Worm (Caenorhabditis elegans) whole organism, mixed stage, embryonic: ENCODE measurements around the gene rme-6.
A peak's percentile ranks its signal among the peaks of the same experiment; 100 is the strongest.

Experiments
- M03D4.4 ChIP-seq: sonication (generic microtip); optimal IDR thresholded peaks from 2 replicates; lab custom pipeline; 2017; ENCODE audit warnings: mild to moderate bottlenecking, missing genetic modification characterization, missing compliant biosample characterization
- bed-3 ChIP-seq: fragments of 200-800 bp; sonication (Bioruptor generic); optimal IDR thresholded peaks from 3 replicates; lab custom pipeline; 2018; ENCODE audit warnings: mild to moderate bottlenecking, missing genetic modification characterization, moderate library complexity, missing compliant biosample characterization
- blmp-1 ChIP-seq: fragments of 150-350 bp; optimal IDR thresholded peaks from 2 replicates; lab custom pipeline; 2014; ENCODE audit warnings: missing biosample characterization, missing genetic modification characterization
- ceh-39 ChIP-seq: fragments of 150-350 bp; optimal IDR thresholded peaks from 2 replicates; lab custom pipeline; 2014; ENCODE audit warnings: missing biosample characterization, missing genetic modification characterization
- ceh-83 ChIP-seq: fragments of 200-800 bp; sonication (Bioruptor generic); optimal IDR thresholded peaks from 2 replicates; lab custom pipeline; 2018; ENCODE audit warnings: mild to moderate bottlenecking, missing genetic modification characterization, missing compliant biosample characterization
- ces-1 ChIP-seq: fragments of 150-350 bp; optimal IDR thresholded peaks from 2 replicates; lab custom pipeline; 2014; ENCODE audit warnings: missing biosample characterization, missing genetic modification reagents, missing genetic modification characterization
- cnd-1 ChIP-seq: fragments of 200-800 bp; sonication (Bioruptor generic); optimal IDR thresholded peaks from 2 replicates; lab custom pipeline; 2018; ENCODE audit warnings: mild to moderate bottlenecking, missing genetic modification characterization, missing compliant biosample characterization
- drap-1 ChIP-seq: fragments of 200-800 bp; sonication (Bioruptor generic); optimal IDR thresholded peaks from 3 replicates; lab custom pipeline; 2018; ENCODE audit warnings: mild to moderate bottlenecking, missing genetic modification characterization, missing compliant biosample characterization
- elt-3 ChIP-seq: fragments of 150-350 bp; optimal IDR thresholded peaks from 2 replicates; lab custom pipeline; 2014; ENCODE audit warnings: missing biosample characterization, missing genetic modification characterization
- flh-1 ChIP-seq: fragments of 200-800 bp; sonication (Bioruptor generic); optimal IDR thresholded peaks from 2 replicates; lab custom pipeline; 2018; ENCODE audit warnings: mild to moderate bottlenecking, missing genetic modification characterization, moderate library complexity, missing compliant biosample characterization
- ham-2 ChIP-seq: fragments of 200-800 bp; sonication (Bioruptor generic); optimal IDR thresholded peaks from 2 replicates; lab custom pipeline; 2018; ENCODE audit warnings: mild to moderate bottlenecking, missing genetic modification characterization, missing compliant biosample characterization
- hlh-1 ChIP-seq: fragments of 150-350 bp; optimal IDR thresholded peaks from 2 replicates; lab custom pipeline; 2014; ENCODE audit warnings: missing biosample characterization, missing genetic modification reagents, missing genetic modification characterization
- lin-13 ChIP-seq: fragments of 150-350 bp; optimal IDR thresholded peaks from 2 replicates; lab custom pipeline; 2014; ENCODE audit warnings: missing biosample characterization, missing genetic modification characterization
- lin-32 ChIP-seq: fragments of 200-800 bp; sonication (Bioruptor generic); optimal IDR thresholded peaks from 2 replicates; lab custom pipeline; 2018; ENCODE audit warnings: mild to moderate bottlenecking, missing genetic modification characterization, missing compliant biosample characterization
- lsy-2 ChIP-seq: fragments of 150-350 bp; optimal IDR thresholded peaks from 2 replicates; lab custom pipeline; 2014; ENCODE audit warnings: missing biosample characterization, missing genetic modification characterization
- mab-5 ChIP-seq: fragments of 150-350 bp; optimal IDR thresholded peaks from 2 replicates; lab custom pipeline; 2014; ENCODE audit warnings: missing biosample characterization, missing genetic modification characterization
- mep-1 ChIP-seq: fragments of 150-350 bp; optimal IDR thresholded peaks from 2 replicates; lab custom pipeline; 2017; ENCODE audit warnings: missing biosample characterization, missing genetic modification reagents, missing genetic modification characterization, inconsistent platforms
- mls-2 ChIP-seq: sonication (generic microtip); optimal IDR thresholded peaks from 2 replicates; lab custom pipeline; 2016; ENCODE audit warnings: mild to moderate bottlenecking, missing genetic modification characterization, moderate library complexity, missing compliant biosample characterization
- nhr-12 ChIP-seq: fragments of 150-350 bp; optimal IDR thresholded peaks from 2 replicates; lab custom pipeline; 2014; ENCODE audit warnings: missing biosample characterization, missing genetic modification characterization
- nhr-237 ChIP-seq: fragments of 150-350 bp; optimal IDR thresholded peaks from 2 replicates; lab custom pipeline; 2014; ENCODE audit warnings: missing biosample characterization, missing genetic modification characterization
- nhr-28 ChIP-seq: fragments of 150-350 bp; optimal IDR thresholded peaks from 2 replicates; lab custom pipeline; 2014; ENCODE audit warnings: missing biosample characterization, missing genetic modification characterization
- nhr-76 ChIP-seq: sonication (generic microtip); optimal IDR thresholded peaks from 2 replicates; lab custom pipeline; 2017; ENCODE audit warnings: missing biosample characterization, missing genetic modification characterization
- pha-4 ChIP-seq: fragments of 150-350 bp; optimal IDR thresholded peaks from 2 replicates; lab custom pipeline; 2018; ENCODE audit warnings: missing biosample characterization, missing genetic modification reagents, missing genetic modification characterization
- sem-2 ChIP-seq: fragments of 200-800 bp; sonication (Bioruptor generic); optimal IDR thresholded peaks from 2 replicates; lab custom pipeline; 2018; ENCODE audit warnings: mild to moderate bottlenecking, missing genetic modification characterization, missing compliant biosample characterization
- snpc-4 ChIP-seq: fragments of 150-350 bp; optimal IDR thresholded peaks from 2 replicates; lab custom pipeline; 2014; ENCODE audit warnings: missing biosample characterization, missing genetic modification characterization
- sptf-1 ChIP-seq: sonication (generic microtip); optimal IDR thresholded peaks from 2 replicates; lab custom pipeline; 2017; ENCODE audit warnings: mild to moderate bottlenecking, missing genetic modification characterization, moderate library complexity, missing compliant biosample characterization
- tbx-8 ChIP-seq: fragments of 200-800 bp; sonication (Bioruptor generic); optimal IDR thresholded peaks from 2 replicates; lab custom pipeline; 2018; ENCODE audit warnings: mild to moderate bottlenecking, missing genetic modification characterization, moderate library complexity, missing compliant biosample characterization
- unc-120 ChIP-seq: sonication (generic microtip); optimal IDR thresholded peaks from 2 replicates; lab custom pipeline; 2017; ENCODE audit warnings: missing genetic modification characterization, missing compliant biosample characterization; ENCODE audit not compliant: poor library complexity, severe bottlenecking
- unc-39 ChIP-seq: fragments of 150-350 bp; optimal IDR thresholded peaks from 2 replicates; lab custom pipeline; 2014; ENCODE audit warnings: missing biosample characterization, missing genetic modification characterization
- unc-62 ChIP-seq: fragments of 150-350 bp; optimal IDR thresholded peaks from 2 replicates; lab custom pipeline; 2014; ENCODE audit warnings: missing biosample characterization, missing genetic modification reagents, missing genetic modification characterization
- zip-8 ChIP-seq: fragments of 150-350 bp; optimal IDR thresholded peaks from 2 replicates; lab custom pipeline; 2014; ENCODE audit warnings: missing biosample characterization, missing genetic modification characterization
- ztf-11 ChIP-seq: fragments of 150-350 bp; optimal IDR thresholded peaks from 2 replicates; lab custom pipeline; 2014; ENCODE audit warnings: missing biosample characterization, missing genetic modification characterization

Gene rme-6

DNA sequence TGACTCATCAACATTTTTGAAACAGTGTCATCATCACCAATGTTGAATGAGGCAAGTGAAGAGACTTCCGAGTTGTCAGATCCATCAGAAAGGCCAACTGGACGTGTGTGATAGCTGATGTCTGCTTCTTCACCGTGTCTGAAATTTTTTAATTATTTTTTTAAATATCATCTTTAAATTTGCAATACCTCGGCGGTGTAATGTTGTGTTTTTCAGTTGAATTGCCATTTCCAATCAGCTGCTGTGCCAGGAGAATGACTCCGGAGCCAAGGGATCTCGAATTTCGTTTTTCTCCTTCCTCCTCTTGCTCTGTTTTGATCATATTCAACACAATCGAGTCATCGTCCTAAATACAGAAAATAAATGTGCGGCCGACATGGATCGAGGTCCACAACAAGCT lies 12.0 kb upstream of the rme-6 start:
- no peak for TF ChIP-seq tbx-8 (GFP tag; lab: Kevin White, UChicago)
- TF ChIP-seq, all 35 proteins: peak for 0

ce11 chrX:1086406-1086897 lies 10.5 kb upstream of the rme-6 start:
- no peak for TF ChIP-seq nhr-28 (tag; lab: Kevin White, UChicago)
- no peak for TF ChIP-seq nhr-12 (tag; lab: Kevin White, UChicago)
- no peak for TF ChIP-seq flh-1 (GFP tag; lab: Kevin White, UChicago)
- no peak for TF ChIP-seq bed-3 (GFP tag; lab: Kevin White, UChicago)
- no peak for TF ChIP-seq sptf-1 (tag; lab: Kevin White, UChicago)
- TF ChIP-seq hlh-1 (tag; lab: Kevin White, UChicago) = no peak
- TF ChIP-seq unc-62 (GFP tag; lab: Kevin White, UChicago) = no peak
- TF ChIP-seq lin-13 (tag; lab: Kevin White, UChicago) = no peak
- no peak for TF ChIP-seq zip-8 (tag; lab: Kevin White, UChicago)
- no peak for TF ChIP-seq blmp-1 (tag; lab: Kevin White, UChicago)
- TF ChIP-seq ces-1 (GFP tag; lab: Kevin White, UChicago) = no peak
- no peak for TF ChIP-seq elt-3 (tag; lab: Kevin White, UChicago)
- no peak for TF ChIP-seq ceh-83 (GFP tag; lab: Kevin White, UChicago)
- TF ChIP-seq mep-1 (tag; lab: Kevin White, UChicago) = no peak

- no peak for TF ChIP-seq ceh-39 (tag; lab: Kevin White, UChicago)
- no peak for TF ChIP-seq ztf-11
These were observed 8.9 kb upstream of the rme-6 start, which contains the start of gene rei-2 for ce11 chrX:1088048-1088447. Gene rei-2 (minus strand): TSS chrX:1088148.

DNA sequence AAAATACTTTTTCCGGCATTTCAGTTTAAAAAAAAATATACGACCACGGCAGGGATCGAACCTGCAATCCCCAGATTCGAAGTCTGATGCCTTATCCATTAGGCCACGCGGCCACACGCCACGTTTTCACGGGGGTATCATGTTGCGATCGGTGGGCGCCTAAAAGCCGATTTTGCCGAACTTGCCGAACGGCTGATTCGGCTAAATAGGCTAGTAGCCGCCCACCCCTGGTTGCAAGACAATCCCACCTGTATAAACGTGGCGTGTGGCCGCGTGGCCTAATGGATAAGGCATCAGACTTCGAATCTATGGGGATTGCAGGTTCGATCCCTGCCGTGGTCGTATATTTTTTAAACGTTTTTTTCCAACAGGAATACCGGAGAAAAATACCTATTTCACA lies 7.8 kb upstream of the rme-6 start:
- no peak for TF ChIP-seq mab-5 (tag; lab: Kevin White, UChicago)
- TF ChIP-seq ham-2 (GFP tag; lab: Kevin White, UChicago) = no peak
- TF ChIP-seq lin-32 (GFP tag; lab: Kevin White, UChicago) = no peak

- TF ChIP-seq unc-39 (no peak), snpc-4 (no peak), ham-2 (GFP tag; lab: Kevin White, UChicago) (no peak)
These were observed 7.3 kb upstream of the rme-6 start for ce11 chrX:1089676-1090075.

DNA sequence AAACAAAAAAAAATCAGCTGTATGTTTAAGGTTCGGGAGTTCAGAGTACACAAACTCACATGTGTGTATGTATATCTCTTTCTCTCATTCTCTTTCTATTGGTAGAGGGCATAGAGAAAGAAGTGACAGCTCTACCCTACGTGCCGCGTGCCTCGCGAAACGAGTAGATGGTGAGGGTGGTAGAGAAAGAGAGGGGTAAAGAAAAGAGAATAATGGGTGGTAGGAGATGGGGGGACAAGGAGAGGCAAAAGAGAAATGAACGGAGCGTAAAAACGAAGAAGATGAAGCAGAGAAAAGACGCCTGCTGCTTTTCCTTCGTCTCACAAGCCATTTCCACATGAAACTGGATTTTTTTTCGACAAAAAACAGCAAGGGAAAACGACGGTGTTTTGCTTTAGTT lies 3.8 kb upstream of the rme-6 start:
- TF ChIP-seq mls-2 (tag; lab: Kevin White, UChicago) (peak; percentile 71), ztf-11 (no peak), elt-3 (tag; lab: Kevin White, UChicago) (no peak), unc-39 (no peak), cnd-1 (tag; lab: Kevin White, UChicago) (peak; percentile 44), ces-1 (GFP tag; lab: Kevin White, UChicago) (peak; percentile 78), lsy-2 (tag; lab: Kevin White, UChicago) (peak; percentile 30), drap-1 (GFP tag; lab: Kevin White, UChicago) (peak; percentile 69), bed-3 (GFP tag; lab: Kevin White, UChicago) (no peak), nhr-76 (tag; lab: Kevin White, UChicago) (no peak), tbx-8 (GFP tag; lab: Kevin White, UChicago) (no peak), unc-62 (GFP tag; lab: Kevin White, UChicago) (peak; percentile 99), nhr-12 (tag; lab: Kevin White, UChicago) (no peak), ceh-39 (tag; lab: Kevin White, UChicago) (peak; percentile 26), sptf-1 (tag; lab: Kevin White, UChicago) (peak; percentile 78), hlh-1 (tag; lab: Kevin White, UChicago) (peak; percentile 90), M03D4.4 (tag; lab: Kevin White, UChicago) (peak; percentile 53), mep-1 (tag; lab: Kevin White, UChicago) (peak; percentile 83), unc-120 (tag; lab: Kevin White, UChicago) (peak; percentile 94), pha-4 (tag; lab: Kevin White, UChicago) (peak; percentile 93), blmp-1 (tag; lab: Kevin White, UChicago) (peak; percentile 54), nhr-237 (peak; percentile 87), ham-2 (GFP tag; lab: Kevin White, UChicago) (peak; percentile 70), zip-8 (tag; lab: Kevin White, UChicago) (no peak), sem-2 (peak; percentile 13), snpc-4 (no peak), lin-13 (tag; lab: Kevin White, UChicago) (peak; percentile 13)
